Fruit fly (Drosophila melanogaster): ENCODE data around the gene Srp14.
A peak's percentile ranks its signal among the peaks of the same experiment; 100 is the strongest.

The Srp14 gene

DNA sequence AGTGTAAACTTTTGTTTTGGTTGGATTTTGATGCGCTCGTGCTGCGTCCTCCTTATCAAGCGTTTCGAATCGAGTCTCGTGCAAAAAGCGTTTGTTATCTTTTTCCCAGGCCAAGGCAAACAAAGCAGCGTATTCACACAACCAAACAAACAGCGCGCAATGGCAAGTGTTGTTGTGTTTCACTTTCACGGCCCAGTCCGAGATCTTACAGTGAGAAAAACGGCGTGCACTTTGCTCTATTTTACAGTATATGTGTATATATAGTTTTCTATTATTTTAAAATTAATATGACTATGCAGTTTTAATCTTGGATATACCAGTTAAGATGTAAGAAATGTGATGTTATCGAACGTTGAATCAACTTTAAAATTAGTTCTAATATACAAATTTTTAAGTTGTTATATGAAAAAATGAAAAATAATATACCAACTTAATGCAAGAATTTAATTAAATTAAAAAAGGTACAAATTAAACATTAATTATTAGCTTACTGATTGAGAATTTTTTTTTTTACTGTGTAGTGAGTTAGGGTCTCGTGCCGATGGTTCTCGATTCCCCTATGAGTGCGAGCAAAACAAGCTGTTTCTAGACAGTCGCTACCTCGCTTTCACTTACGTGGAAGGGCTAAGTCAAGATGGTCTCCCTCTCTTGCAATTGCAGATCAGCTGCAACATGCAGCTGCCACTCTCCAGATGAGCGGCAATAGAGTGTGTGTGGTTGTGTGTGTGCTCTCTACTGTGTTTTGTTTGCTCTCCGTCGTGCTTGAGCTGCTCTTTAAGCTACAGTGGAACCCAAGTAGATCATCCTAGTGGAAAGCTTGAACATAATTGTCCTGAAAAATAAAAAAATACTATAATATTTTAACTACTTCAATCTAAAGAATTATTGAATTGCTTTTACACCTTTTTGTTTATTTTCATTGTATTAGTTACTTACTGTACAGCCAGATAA is 14.6 kb downstream of the Srp14 start (continued):
- TF ChIP-seq N (GFP tag; optimal IDR thresholded peaks at IDR 0.05) (no peak), Dif (GFP tag; optimal IDR thresholded peaks at IDR 0.05; ENCODE audit: partially characterized antibody) (peak; percentile 49), h (GFP tag; optimal IDR thresholded peaks at IDR 0.05) (peak; percentile 68), psq (GFP tag; optimal IDR thresholded peaks at IDR 0.05) (peak; percentile 82), Sp1 (GFP tag; optimal IDR thresholded peaks at IDR 0.05) (peak; percentile 90), Hnf4 (GFP tag; optimal IDR thresholded peaks at IDR 0.05) (peak; percentile 54), brk (GFP tag; optimal IDR thresholded peaks at IDR 0.05) (peak; percentile 64), rgr (GFP tag; optimal IDR thresholded peaks at IDR 0.05) (peak; percentile 89), Abd-B (GFP tag; optimal IDR thresholded peaks at IDR 0.05) (no peak)

DNA sequence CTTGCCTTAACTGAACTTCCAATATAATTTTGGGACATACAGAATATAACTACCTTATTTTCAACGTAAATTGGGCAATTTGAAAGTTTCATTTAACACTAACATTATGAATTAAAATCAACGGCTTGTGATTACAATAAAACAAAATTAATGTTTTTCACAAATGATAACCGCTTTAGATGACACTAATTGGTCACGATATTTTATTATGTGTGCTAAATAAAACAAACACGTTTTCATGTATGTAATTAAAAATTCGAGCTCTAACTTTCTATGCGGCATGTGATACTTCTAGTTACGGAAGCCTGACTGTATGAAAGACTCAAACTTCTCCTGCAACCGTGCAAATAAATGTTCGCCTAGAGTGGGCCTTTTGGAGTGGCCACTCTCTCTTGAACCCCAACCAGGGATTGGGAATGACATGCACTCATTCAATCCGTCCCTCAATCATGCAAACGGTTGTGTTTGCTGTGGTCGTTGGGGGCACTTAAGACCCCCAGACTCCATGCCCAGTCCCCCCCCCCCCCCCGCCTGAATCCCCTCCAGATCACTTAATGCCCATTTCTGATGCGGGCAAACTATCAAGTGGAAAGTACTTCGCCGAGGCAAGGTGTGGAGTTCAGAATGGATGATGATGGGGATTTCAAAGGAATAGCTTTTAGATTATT is 15.4 kb downstream of the Srp14 start:
- TF ChIP-seq dmrt93B (GFP tag; optimal IDR thresholded peaks at IDR 0.05): no peak
- TF ChIP-seq psq (GFP tag; optimal IDR thresholded peaks at IDR 0.05): no peak
- no peak for TF ChIP-seq Myc (optimal IDR thresholded peaks at IDR 0.05)
- TF ChIP-seq CrebA (GFP tag; optimal IDR thresholded peaks at IDR 0.05; ENCODE audit: borderline replicate concordance): no peak
- TF ChIP-seq br (GFP tag; optimal IDR thresholded peaks at IDR 0.05): no peak
- TF ChIP-seq Hnf4 (GFP tag; optimal IDR thresholded peaks at IDR 0.05): no peak
- TF ChIP-seq Hr83 (GFP tag; optimal IDR thresholded peaks at IDR 0.05; ENCODE audit: poor library complexity, severe bottlenecking): no peak
- TF ChIP-seq Abd-B (GFP tag; optimal IDR thresholded peaks at IDR 0.05): no peak
- no peak for TF ChIP-seq brk (GFP tag; optimal IDR thresholded peaks at IDR 0.05)
- TF ChIP-seq CG9705 (GFP tag; optimal IDR thresholded peaks at IDR 0.05): no peak
- no peak for TF ChIP-seq Vsx2 (GFP tag; optimal IDR thresholded peaks at IDR 0.05; ENCODE audit: partially characterized antibody)
- TF ChIP-seq Dif (GFP tag; optimal IDR thresholded peaks at IDR 0.05; ENCODE audit: partially characterized antibody): no peak
- TF ChIP-seq foxo (GFP tag; optimal IDR thresholded peaks at IDR 0.05): no peak
- TF ChIP-seq jim (GFP tag; optimal IDR thresholded peaks at IDR 0.05): no peak
- no peak for TF ChIP-seq h (GFP tag; optimal IDR thresholded peaks at IDR 0.05)
- no peak for TF ChIP-seq OdsH (GFP tag; optimal IDR thresholded peaks at IDR 0.05)
- TF ChIP-seq Rel (GFP tag; optimal IDR thresholded peaks at IDR 0.05): no peak
- TF ChIP-seq Rel (tag; optimal IDR thresholded peaks at IDR 0.05): no peak
- no peak for TF ChIP-seq fru (GFP tag; optimal IDR thresholded peaks at IDR 0.05)
- TF ChIP-seq sage (GFP tag; optimal IDR thresholded peaks at IDR 0.05): no peak

DNA sequence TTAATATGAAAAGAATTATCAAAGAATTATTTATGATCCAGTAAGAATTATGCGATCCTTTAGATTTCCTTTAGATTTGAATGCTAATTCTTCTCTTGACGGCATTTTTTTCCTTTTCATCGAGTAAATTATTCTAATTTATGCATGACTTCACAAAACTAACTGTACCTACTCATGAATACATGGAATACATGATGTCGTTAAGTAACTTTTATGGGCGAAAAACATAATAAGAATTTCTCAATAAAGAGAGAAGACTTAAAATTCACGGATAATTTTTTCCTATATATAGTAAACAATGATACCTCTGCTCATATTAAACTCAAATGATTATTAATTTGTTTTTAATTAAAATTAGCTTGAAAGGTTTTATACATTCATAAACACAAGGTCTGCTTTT is 16.0 kb downstream of the Srp14 start:
- TF ChIP-seq sage (GFP tag; optimal IDR thresholded peaks at IDR 0.05): no peak
- TF ChIP-seq Vsx2 (GFP tag; optimal IDR thresholded peaks at IDR 0.05; ENCODE audit: partially characterized antibody): no peak
- no peak for TF ChIP-seq jim (GFP tag; optimal IDR thresholded peaks at IDR 0.05)
- TF ChIP-seq br (GFP tag; optimal IDR thresholded peaks at IDR 0.05): no peak
- TF ChIP-seq fru (GFP tag; optimal IDR thresholded peaks at IDR 0.05): no peak
- TF ChIP-seq Hr83 (GFP tag; optimal IDR thresholded peaks at IDR 0.05; ENCODE audit: poor library complexity, severe bottlenecking): no peak
- no peak for TF ChIP-seq Hnf4 (GFP tag; optimal IDR thresholded peaks at IDR 0.05)
- TF ChIP-seq Jra (GFP tag; optimal IDR thresholded peaks at IDR 0.05): no peak
- no peak for TF ChIP-seq Sp1 (GFP tag; optimal IDR thresholded peaks at IDR 0.05)
- TF ChIP-seq N (GFP tag; optimal IDR thresholded peaks at IDR 0.05): no peak
- no peak for TF ChIP-seq Hr78 (GFP tag; optimal IDR thresholded peaks at IDR 0.05)
- TF ChIP-seq Myc (optimal IDR thresholded peaks at IDR 0.05): no peak
- no peak for TF ChIP-seq sv (GFP tag; optimal IDR thresholded peaks at IDR 0.05)
- TF ChIP-seq ey (GFP tag; optimal IDR thresholded peaks at IDR 0.05): no peak
- no peak for TF ChIP-seq OdsH (GFP tag; optimal IDR thresholded peaks at IDR 0.05)

dm6 chr3R:20596337-20596962 is 16.5 kb downstream of the Srp14 start:
- TF ChIP-seq Hnf4 (GFP tag; optimal IDR thresholded peaks at IDR 0.05): no peak
- TF ChIP-seq brk (GFP tag; optimal IDR thresholded peaks at IDR 0.05): no peak
- TF ChIP-seq GATAd (GFP tag; optimal IDR thresholded peaks at IDR 0.05): no peak
- TF ChIP-seq N (GFP tag; optimal IDR thresholded peaks at IDR 0.05): no peak
- TF ChIP-seq HLH106 (tag; optimal IDR thresholded peaks at IDR 0.05): no peak
- TF ChIP-seq ey (GFP tag; optimal IDR thresholded peaks at IDR 0.05): no peak
- no peak for TF ChIP-seq lola (GFP tag; optimal IDR thresholded peaks at IDR 0.05)
- no peak for TF ChIP-seq Dif (GFP tag; optimal IDR thresholded peaks at IDR 0.05; ENCODE audit: partially characterized antibody)
- TF ChIP-seq dl (GFP tag; optimal IDR thresholded peaks at IDR 0.05; ENCODE audit: insufficient read depth in 1 of 2, partially characterized antibody in 2 of 2): no peak
- no peak for TF ChIP-seq foxo (GFP tag; optimal IDR thresholded peaks at IDR 0.05)
- TF ChIP-seq Dfd (GFP tag; optimal IDR thresholded peaks at IDR 0.05): no peak

All from whole organism, wandering third instar larva.